Fruit fly (Drosophila melanogaster) whole organism, embryonic: ENCODE measurements around the gene CG6709.

Source experiments
- B-H2 ChIP-seq: fragments of 200-800 bp; sonication (Bioruptor generic); optimal IDR thresholded peaks from 2 replicates; lab custom pipeline; 2018; ENCODE audit warnings: missing biosample characterization, mild to moderate bottlenecking, missing genetic modification characterization
- Bteb2 ChIP-seq: fragments of 200-800 bp; sonication (Bioruptor generic); optimal IDR thresholded peaks from 2 replicates; lab custom pipeline; 2016; ENCODE audit warnings: missing biosample characterization, missing genetic modification characterization
- CG10267 ChIP-seq: fragments of 200-800 bp; sonication (Bioruptor generic); optimal IDR thresholded peaks from 2 replicates; lab custom pipeline; 2018; ENCODE audit warnings: missing biosample characterization, mild to moderate bottlenecking, missing genetic modification characterization, moderate library complexity
- CG10431 ChIP-seq: fragments of 200-800 bp; sonication (Bioruptor generic); optimal IDR thresholded peaks from 3 replicates; lab custom pipeline; 2018; ENCODE audit warnings: missing biosample characterization, mild to moderate bottlenecking, missing genetic modification characterization
- CG10543 ChIP-seq: fragments of 200-800 bp; sonication (Bioruptor generic); optimal IDR thresholded peaks from 3 replicates; lab custom pipeline; 2017; ENCODE audit warnings: missing biosample characterization, mild to moderate bottlenecking, missing genetic modification characterization, moderate library complexity
- CG12769 ChIP-seq: fragments of 200-800 bp; sonication (Bioruptor generic); optimal IDR thresholded peaks from 2 replicates; lab custom pipeline; 2019; ENCODE audit warnings: missing biosample characterization, mild to moderate bottlenecking, missing genetic modification characterization, moderate library complexity
- CG14860 ChIP-seq: fragments of 200-800 bp; sonication (Bioruptor generic); IDR thresholded peaks from 3 replicates; pipeline ENCODE4 v1.3.6; 2022; ENCODE audit warnings: missing biosample characterization, missing genetic modification characterization; ENCODE audit not compliant: partially characterized antibody
- CG1529 ChIP-seq: fragments of 200-800 bp; sonication (Bioruptor generic); optimal IDR thresholded peaks from 3 replicates; lab custom pipeline; 2018; ENCODE audit warnings: missing biosample characterization, missing genetic modification characterization
- CG16779 ChIP-seq: fragments of 200-800 bp; sonication (Bioruptor generic); IDR thresholded peaks from 2 replicates; pipeline ENCODE4 v1.3.6; 2022; ENCODE audit warnings: missing biosample characterization, missing genetic modification characterization
- CG2202 ChIP-seq: fragments of 200-800 bp; sonication (Bioruptor generic); optimal IDR thresholded peaks from 2 replicates; lab custom pipeline; 2018; ENCODE audit warnings: missing biosample characterization, mild to moderate bottlenecking, missing genetic modification characterization
- CG33557 ChIP-seq: fragments of 200-800 bp; sonication (Bioruptor generic); optimal IDR thresholded peaks from 2 replicates; lab custom pipeline; 2019; ENCODE audit warnings: missing biosample characterization, mild to moderate bottlenecking, missing genetic modification characterization, moderate library complexity
- CG4424 ChIP-seq: fragments of 200-800 bp; sonication (Bioruptor generic); optimal IDR thresholded peaks from 3 replicates; lab custom pipeline; 2016; ENCODE audit warnings: missing biosample characterization, missing genetic modification characterization
- CG4730 ChIP-seq: fragments of 200-800 bp; sonication (Bioruptor generic); IDR thresholded peaks from 2 replicates; pipeline ENCODE4 v1.3.6; 2022; ENCODE audit warnings: missing biosample characterization, missing genetic modification characterization
- CG6175 ChIP-seq: fragments of 200-800 bp; sonication (Bioruptor generic); IDR thresholded peaks from 3 replicates; pipeline ENCODE4 v1.3.6; 2022; ENCODE audit warnings: missing biosample characterization, missing genetic modification characterization
- CG6272 ChIP-seq: fragments of 200-800 bp; sonication (Bioruptor generic); IDR thresholded peaks from 2 replicates; pipeline ENCODE4 v1.3.6; 2022; ENCODE audit warnings: missing biosample characterization, missing genetic modification characterization
- CG7271 ChIP-seq: fragments of 200-800 bp; sonication (Bioruptor generic); optimal IDR thresholded peaks from 2 replicates; lab custom pipeline; 2018; ENCODE audit warnings: missing biosample characterization, mild to moderate bottlenecking, missing genetic modification characterization, moderate library complexity
- CG7928 ChIP-seq: fragments of 200-800 bp; sonication (Bioruptor generic); optimal IDR thresholded peaks from 2 replicates; lab custom pipeline; 2017; ENCODE audit warnings: missing biosample characterization, mild to moderate bottlenecking, missing genetic modification characterization
- Chrac-16 ChIP-seq: fragments of 200-800 bp; sonication (Bioruptor generic); optimal IDR thresholded peaks from 3 replicates; lab custom pipeline; 2016; ENCODE audit warnings: missing biosample characterization, missing genetic modification characterization
- Dp ChIP-seq: fragments of 200-800 bp; sonication (Bioruptor generic); optimal IDR thresholded peaks from 2 replicates; lab custom pipeline; 2018; ENCODE audit warnings: missing biosample characterization, mild to moderate bottlenecking, missing genetic modification characterization, moderate library complexity
- Drgx ChIP-seq: fragments of 200-800 bp; sonication (Bioruptor generic); IDR thresholded peaks from 2 replicates; pipeline ENCODE4 v1.3.6; 2022; ENCODE audit warnings: missing biosample characterization, missing genetic modification characterization
- E2f2 ChIP-seq: fragments of 200-800 bp; sonication (Bioruptor generic); IDR thresholded peaks from 2 replicates; pipeline ENCODE4 v1.3.6; 2022; ENCODE audit warnings: missing biosample characterization, missing genetic modification characterization
- ERR ChIP-seq: fragments of 200-800 bp; sonication (Bioruptor generic); optimal IDR thresholded peaks from 2 replicates; lab custom pipeline; 2016; ENCODE audit warnings: missing biosample characterization, missing genetic modification characterization
- Gsc ChIP-seq: fragments of 200-800 bp; sonication (Bioruptor generic); IDR thresholded peaks from 2 replicates; pipeline ENCODE4 v1.3.6; 2022; ENCODE audit warnings: missing biosample characterization, missing genetic modification characterization
- H15 ChIP-seq: fragments of 200-800 bp; sonication (Bioruptor generic); IDR thresholded peaks from 3 replicates; pipeline ENCODE4 v1.3.6; 2022; ENCODE audit warnings: missing biosample characterization, missing genetic modification characterization
- HLH4C ChIP-seq: fragments of 200-800 bp; sonication (Bioruptor generic); IDR thresholded peaks from 3 replicates; pipeline ENCODE4 v1.3.6; 2022; ENCODE audit warnings: missing biosample characterization, missing genetic modification characterization; ENCODE audit not compliant: partially characterized antibody
- MBD-R2 ChIP-seq: fragments of 200-800 bp; sonication (Bioruptor generic); IDR thresholded peaks from 2 replicates; pipeline ENCODE4 v1.3.6; 2022; ENCODE audit warnings: missing biosample characterization, missing genetic modification characterization
- MESR4 ChIP-seq: fragments of 200-800 bp; sonication (Bioruptor generic); optimal IDR thresholded peaks from 2 replicates; lab custom pipeline; 2018; ENCODE audit warnings: missing biosample characterization, mild to moderate bottlenecking, missing genetic modification characterization, moderate library complexity
- Meics ChIP-seq: fragments of 200-800 bp; sonication (Bioruptor generic); optimal IDR thresholded peaks from 2 replicates; lab custom pipeline; 2017; ENCODE audit warnings: missing biosample characterization, mild to moderate bottlenecking, missing genetic modification characterization
- Myb ChIP-seq: fragments of 200-800 bp; sonication (Bioruptor generic); optimal IDR thresholded peaks from 2 replicates; lab custom pipeline; 2016; ENCODE audit warnings: missing biosample characterization, missing genetic modification characterization
- NC2α ChIP-seq: fragments of 200-800 bp; sonication (Bioruptor generic); optimal IDR thresholded peaks from 2 replicates; lab custom pipeline; 2016; ENCODE audit warnings: missing biosample characterization, missing genetic modification characterization
- Nf-YA ChIP-seq: fragments of 200-800 bp; sonication (Bioruptor generic); IDR thresholded peaks from 2 replicates; pipeline ENCODE4 v1.3.6; 2022; ENCODE audit warnings: missing biosample characterization, missing genetic modification characterization
- Sox100B ChIP-seq: fragments of 200-800 bp; sonication (Bioruptor generic); optimal IDR thresholded peaks from 3 replicates; lab custom pipeline; 2018; ENCODE audit warnings: missing biosample characterization, mild to moderate bottlenecking, missing genetic modification characterization
- Sry-δ ChIP-seq: fragments of 200-800 bp; sonication (Bioruptor generic); optimal IDR thresholded peaks from 2 replicates; lab custom pipeline; 2016; ENCODE audit warnings: missing biosample characterization, missing genetic modification characterization
- Trl ChIP-seq, 3 experiments: fragments of >200 bp in 2 of 3; fragments of 200-800 bp in 1 of 3; sonication (Bioruptor generic) in 1 of 3; optimal IDR thresholded peaks; 2 replicates in 1 of 3; 3 replicates in 2 of 3; lab custom pipeline; 2016 to 2017; ENCODE audit warnings: missing biosample characterization in 1 of 3, missing genetic modification characterization in 1 of 3
- cg ChIP-seq: fragments of 200-800 bp; sonication (Bioruptor generic); optimal IDR thresholded peaks from 3 replicates; lab custom pipeline; 2019; ENCODE audit warnings: missing biosample characterization, mild to moderate bottlenecking, missing genetic modification characterization, moderate library complexity
- crc ChIP-seq: fragments of 200-800 bp; sonication (Bioruptor generic); optimal IDR thresholded peaks from 2 replicates; lab custom pipeline; 2016; ENCODE audit warnings: missing biosample characterization, missing genetic modification characterization
- fd3F ChIP-seq: fragments of 200-800 bp; sonication (Bioruptor generic); optimal IDR thresholded peaks from 2 replicates; lab custom pipeline; 2018; ENCODE audit warnings: missing biosample characterization, mild to moderate bottlenecking, missing genetic modification characterization, moderate library complexity
- fd64A ChIP-seq: fragments of 200-800 bp; sonication (Bioruptor generic); optimal IDR thresholded peaks from 3 replicates; lab custom pipeline; 2018; ENCODE audit warnings: missing biosample characterization, mild to moderate bottlenecking, missing genetic modification characterization
- fu2 ChIP-seq: fragments of 200-800 bp; sonication (Bioruptor generic); optimal IDR thresholded peaks from 2 replicates; lab custom pipeline; 2016; ENCODE audit warnings: missing biosample characterization, missing genetic modification characterization
- ham ChIP-seq: fragments of 200-800 bp; sonication (Bioruptor generic); IDR thresholded peaks from 2 replicates; pipeline ENCODE4 v1.3.6; 2022; ENCODE audit warnings: missing biosample characterization, missing genetic modification characterization
- her ChIP-seq: fragments of 200-800 bp; sonication (Bioruptor generic); optimal IDR thresholded peaks from 2 replicates; lab custom pipeline; 2016; ENCODE audit warnings: missing biosample characterization, missing genetic modification characterization
- p53 ChIP-seq: fragments of 200-800 bp; sonication (Bioruptor generic); optimal IDR thresholded peaks from 2 replicates; lab custom pipeline; 2016; ENCODE audit warnings: missing biosample characterization, missing genetic modification characterization
- phol ChIP-seq: fragments of 200-800 bp; sonication (Bioruptor generic); optimal IDR thresholded peaks from 3 replicates; lab custom pipeline; 2018; ENCODE audit warnings: missing biosample characterization, mild to moderate bottlenecking, missing genetic modification characterization, moderate library complexity
- psq ChIP-seq: fragments of 200-800 bp; sonication (Bioruptor generic); optimal IDR thresholded peaks from 2 replicates; lab custom pipeline; 2017; ENCODE audit warnings: missing biosample characterization, missing genetic modification characterization
- sd ChIP-seq: fragments of 200-800 bp; sonication (Bioruptor generic); optimal IDR thresholded peaks from 3 replicates; lab custom pipeline; 2018; ENCODE audit warnings: missing biosample characterization, mild to moderate bottlenecking, missing genetic modification characterization, moderate library complexity
- sna ChIP-seq: fragments of 200-800 bp; sonication (Bioruptor generic); IDR thresholded peaks from 2 replicates; pipeline ENCODE4 v1.3.6; 2022; ENCODE audit warnings: missing biosample characterization, missing genetic modification characterization; ENCODE audit not compliant: partially characterized antibody
- ssp ChIP-seq: fragments of 200-800 bp; sonication (Bioruptor generic); IDR thresholded peaks from 2 replicates; pipeline ENCODE4 v1.3.6; 2022; ENCODE audit warnings: missing biosample characterization, missing genetic modification characterization
- usp ChIP-seq: fragments of >200 bp; optimal IDR thresholded peaks from 2 replicates; lab custom pipeline; 2017; ENCODE audit warnings: missing biosample characterization, missing genetic modification characterization
- vfl ChIP-seq: fragments of 200-800 bp; sonication (Bioruptor generic); optimal IDR thresholded peaks from 2 replicates; lab custom pipeline; 2016; ENCODE audit warnings: missing biosample characterization, missing genetic modification characterization

The CG6709 gene

DNA sequence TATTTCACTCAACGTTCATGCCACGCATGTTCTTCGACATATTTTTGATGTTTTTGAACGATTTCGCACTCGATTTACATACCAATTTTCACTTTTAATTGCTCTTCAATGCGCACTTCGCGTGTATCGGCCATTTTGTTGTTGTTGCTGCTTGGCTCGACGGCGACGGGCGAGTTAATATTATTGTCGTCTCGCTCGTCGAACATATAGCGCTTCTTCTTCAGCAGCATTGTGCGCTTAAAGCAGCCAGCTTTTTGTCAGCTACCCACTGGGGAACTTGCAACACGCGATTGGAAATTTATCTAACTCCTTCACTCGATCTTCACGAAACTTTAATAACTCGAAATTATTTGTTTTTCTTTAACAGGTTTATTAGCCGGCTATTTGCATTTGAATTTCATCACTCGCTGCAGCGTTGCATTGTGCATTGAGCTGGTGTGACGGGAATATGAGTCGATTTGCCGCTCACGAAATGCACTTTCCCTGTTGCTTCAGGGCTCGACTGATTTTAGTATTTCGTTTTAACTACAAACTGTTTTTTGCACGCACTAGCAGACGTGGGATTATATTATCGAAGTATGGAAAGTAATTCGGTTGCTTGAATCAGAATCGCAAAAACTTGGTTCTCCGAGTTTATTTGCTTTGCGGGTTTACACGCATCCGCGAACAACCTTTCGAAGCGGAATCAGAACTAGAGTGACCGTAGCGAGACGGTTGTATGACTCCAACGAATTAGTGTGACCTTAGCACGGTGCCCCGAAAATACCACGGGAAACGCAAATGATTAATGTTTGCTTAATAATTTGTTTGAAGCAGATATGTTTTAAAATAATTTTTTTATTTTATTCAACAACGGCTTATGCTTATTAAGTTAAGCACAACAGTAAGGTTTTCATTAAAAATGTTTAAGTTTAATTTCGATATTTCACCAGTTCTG is 39.7 kb downstream of the CG6709 start, which contains the start of gene RasGAP1 (continued):
- TF ChIP-seq NC2α (GFP tag; lab: Kevin White, UChicago) (no peak), ham (GFP tag; lab: Robert Waterston, UW) (no peak), Chrac-16 (no peak), Dp (GFP tag; lab: Kevin White, UChicago) (peak; percentile 25), CG4730 (GFP tag; lab: Robert Waterston, UW) (no peak), sna (GFP tag; lab: Robert Waterston, UW) (no peak), CG12769 (tag; lab: Kevin White, UChicago) (peak; percentile 27), CG7271 (tag; lab: Kevin White, UChicago) (no peak), CG33557 (GFP tag; lab: Kevin White, UChicago) (no peak), Nf-YA (GFP tag; lab: Robert Waterston, UW) (no peak), B-H2 (GFP tag; lab: Kevin White, UChicago) (no peak), fd3F (GFP tag; lab: Kevin White, UChicago) (no peak), CG6272 (GFP tag; lab: Robert Waterston, UW) (no peak), Drgx (GFP tag; lab: Robert Waterston, UW) (no peak), psq (GFP tag; lab: Kevin White, UChicago) (peak; percentile 15), her (GFP tag; lab: Kevin White, UChicago) (peak; percentile 99), sd (no peak), MESR4 (GFP tag; lab: Kevin White, UChicago) (peak; percentile 11), fd64A (GFP tag; lab: Kevin White, UChicago) (no peak), p53 (GFP tag; lab: Kevin White, UChicago) (no peak), usp (GFP tag; lab: Kevin White, UChicago) (no peak), vfl (GFP tag; lab: Kevin White, UChicago) (no peak), Sry-δ (GFP tag; lab: Kevin White, UChicago) (peak; percentile 36), CG14860 (GFP tag; lab: Robert Waterston, UW) (no peak), Trl (optimal IDR thresholded peaks at IDR 0.05; lab: Kevin White, UChicago) (no peak), Trl (GFP tag; optimal IDR thresholded peaks at IDR 0.05; lab: Kevin White, UChicago) (no peak), Myb (GFP tag; lab: Kevin White, UChicago) (peak; percentile 9), fu2 (GFP tag; lab: Kevin White, UChicago) (no peak), Meics (GFP tag; lab: Kevin White, UChicago) (no peak), Gsc (no peak), CG2202 (tag; lab: Kevin White, UChicago) (no peak), MBD-R2 (peak; percentile 24; the same call in 1 of the 2 replicates), cg (GFP tag; lab: Kevin White, UChicago) (no peak), ERR (no peak), HLH4C (GFP tag; lab: Robert Waterston, UW) (peak; percentile 54; the same call in 2 of the 3 replicates), crc (GFP tag; lab: Kevin White, UChicago) (peak; percentile 7), CG10431 (no peak), ssp (GFP tag; lab: Robert Waterston, UW) (peak; percentile 26; the same call in 1 of the 2 replicates), CG6175 (GFP tag; lab: Robert Waterston, UW) (peak; percentile 100), phol (tag; lab: Kevin White, UChicago) (peak; percentile 80), CG4424 (GFP tag; lab: Kevin White, UChicago) (no peak), CG16779 (GFP tag; lab: Robert Waterston, UW) (no peak), Sox100B (GFP tag; lab: Kevin White, UChicago) (no peak), Bteb2 (GFP tag; lab: Kevin White, UChicago) (no peak), CG10543 (GFP tag; lab: Kevin White, UChicago) (no peak), H15 (GFP tag; lab: Robert Waterston, UW) (no peak), CG10267 (no peak), E2f2 (no peak), CG1529 (GFP tag; lab: Kevin White, UChicago) (no peak), CG7928 (no peak)
